Fruit fly (Drosophila melanogaster): ENCODE results near the gene CG31345.

CG31345 gene

dm6 chr3R:12816979-12817594, at the start of gene CG31345 (continued):
- TF ChIP-seq Spps (tag; optimal IDR thresholded peaks at IDR 0.05) (no peak), CG2129 (GFP tag; IDR thresholded peaks at IDR 0.05; ENCODE audit: partially characterized antibody) (no peak), CG12219 (GFP tag; optimal IDR thresholded peaks at IDR 0.05) (no peak), hbn (GFP tag; IDR thresholded peaks at IDR 0.05; ENCODE audit: partially characterized antibody) (no peak), sr (GFP tag; IDR thresholded peaks at IDR 0.05) (no peak)

DNA sequence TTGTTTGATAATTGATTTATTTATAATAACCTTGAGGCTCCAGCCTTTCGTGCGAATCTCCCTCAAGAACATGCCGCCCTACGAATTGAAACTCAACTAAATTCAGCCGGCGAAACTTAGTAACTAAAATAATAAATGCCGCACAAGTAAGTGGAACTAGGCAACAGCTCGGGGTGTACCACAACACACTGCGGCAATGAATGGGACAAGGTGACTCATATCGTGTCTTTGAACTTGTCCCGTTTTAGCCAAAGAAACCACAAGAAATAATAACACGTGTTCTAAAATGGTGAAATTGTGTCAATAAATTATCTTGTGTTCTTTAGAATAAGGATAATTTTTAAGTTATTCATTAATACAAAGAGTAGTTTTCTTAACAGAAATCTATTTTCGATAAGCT, 42.3 kb upstream of the CG31345 start, which contains the start of gene CG10126:
CG10126 (minus strand) TSS at position 101 of the 400 bp plus-strand sequence.
- TF ChIP-seq br (optimal IDR thresholded peaks at IDR 0.05) (no peak), phol (tag; optimal IDR thresholded peaks at IDR 0.05) (no peak), Lhr (GFP tag; optimal IDR thresholded peaks at IDR 0.05) (no peak), CG17829 (tag; optimal IDR thresholded peaks at IDR 0.05) (no peak), CG11696 (GFP tag; IDR thresholded peaks at IDR 0.05) (no peak), CG12299 (tag; optimal IDR thresholded peaks at IDR 0.05) (no peak)

DNA sequence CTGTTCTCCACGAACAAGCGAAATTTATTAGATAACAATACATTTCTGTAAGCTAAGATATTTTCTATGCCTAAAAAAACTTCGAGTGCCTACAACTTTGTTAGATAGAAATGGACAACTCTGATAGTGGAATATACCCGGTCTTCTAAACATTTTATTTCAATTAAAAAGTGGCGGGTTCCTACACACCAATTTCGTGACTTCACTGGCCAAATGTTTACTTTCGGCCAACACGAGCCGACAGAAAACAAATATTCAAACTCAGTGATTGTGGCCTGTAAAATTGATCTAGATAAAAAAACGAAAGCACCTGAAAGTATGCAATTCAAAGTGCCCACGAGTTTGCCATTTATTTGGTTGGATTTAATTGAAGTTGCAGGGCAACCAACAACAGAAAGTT, 41.2 kb upstream of the CG31345 start:
- TF ChIP-seq Pdp1 (GFP tag; optimal IDR thresholded peaks at IDR 0.05) (no peak), Doc2 (GFP tag; IDR thresholded peaks at IDR 0.05) (no peak), inv (GFP tag; IDR thresholded peaks at IDR 0.05; ENCODE audit: partially characterized antibody) (no peak), bigmax (GFP tag; optimal IDR thresholded peaks at IDR 0.05) (no peak), CG2116 (GFP tag; optimal IDR thresholded peaks at IDR 0.05) (no peak), HmgZ (tag; optimal IDR thresholded peaks at IDR 0.05) (no peak), CG7839 (tag; optimal IDR thresholded peaks at IDR 0.05) (peak; percentile 20), emc (GFP tag; optimal IDR thresholded peaks at IDR 0.05) (no peak), gt (GFP tag; IDR thresholded peaks at IDR 0.05) (no peak), CG11085 (GFP tag; IDR thresholded peaks at IDR 0.05) (no peak), CG10462 (GFP tag; optimal IDR thresholded peaks at IDR 0.05) (no peak), Sox102F (GFP tag; optimal IDR thresholded peaks at IDR 0.05) (peak; percentile 5), CG5180 (GFP tag; optimal IDR thresholded peaks at IDR 0.05) (no peak), CG3995 (GFP tag; optimal IDR thresholded peaks at IDR 0.05) (peak; percentile 85), CG18476 (GFP tag; optimal IDR thresholded peaks at IDR 0.05) (no peak), CG7556 (GFP tag; optimal IDR thresholded peaks at IDR 0.05) (no peak), CG31441 (GFP tag; IDR thresholded peaks at IDR 0.05) (peak; percentile 19; the same call in 1 of the 2 replicates), Med (GFP tag) (peak; percentile 5), row (GFP tag; IDR thresholded peaks at IDR 0.05) (peak; percentile 36; the same call in 1 of the 3 replicates), abd-A (tag; optimal IDR thresholded peaks at IDR 0.05) (no peak), Hey (tag; optimal IDR thresholded peaks at IDR 0.05) (no peak), CG31224 (GFP tag; IDR thresholded peaks at IDR 0.05) (no peak), Dll (GFP tag; IDR thresholded peaks at IDR 0.05; ENCODE audit: partially characterized antibody) (no peak), oc (tag; optimal IDR thresholded peaks at IDR 0.05) (no peak), tna (GFP tag; IDR thresholded peaks at IDR 0.05; ENCODE audit: partially characterized antibody) (no peak), Side (GFP tag; optimal IDR thresholded peaks at IDR 0.05) (no peak), slbo (GFP tag; IDR thresholded peaks at IDR 0.05) (no peak), CG1529 (GFP tag; optimal IDR thresholded peaks at IDR 0.05) (no peak), Sry-β (GFP tag; optimal IDR thresholded peaks at IDR 0.05) (peak; percentile 56), CG17328 (GFP tag; IDR thresholded peaks at IDR 0.05) (no peak), D19B (GFP tag; optimal IDR thresholded peaks at IDR 0.05) (peak; percentile 5), gro (GFP tag; optimal IDR thresholded peaks at IDR 0.05) (no peak), Dad (GFP tag; optimal IDR thresholded peaks at IDR 0.05) (no peak)
